Worm (Caenorhabditis elegans): Measurements from ENCODE around the gene F42G4.5.

- TF ChIP-seq him-1 (tag; optimal IDR thresholded peaks at IDR 0.05) (no peak), W03F9.2 (tag; optimal IDR thresholded peaks at IDR 0.05) (no peak)
Measured at ce11 chrII:13107719-13108118, 34.4 kb downstream of the F42G4.5 start, which contains the start of gene pqn-32.

Data from whole organism, L4/young adult.